Fruit fly (Drosophila melanogaster): ENCODE data around the gene neo.

neo gene

DNA sequence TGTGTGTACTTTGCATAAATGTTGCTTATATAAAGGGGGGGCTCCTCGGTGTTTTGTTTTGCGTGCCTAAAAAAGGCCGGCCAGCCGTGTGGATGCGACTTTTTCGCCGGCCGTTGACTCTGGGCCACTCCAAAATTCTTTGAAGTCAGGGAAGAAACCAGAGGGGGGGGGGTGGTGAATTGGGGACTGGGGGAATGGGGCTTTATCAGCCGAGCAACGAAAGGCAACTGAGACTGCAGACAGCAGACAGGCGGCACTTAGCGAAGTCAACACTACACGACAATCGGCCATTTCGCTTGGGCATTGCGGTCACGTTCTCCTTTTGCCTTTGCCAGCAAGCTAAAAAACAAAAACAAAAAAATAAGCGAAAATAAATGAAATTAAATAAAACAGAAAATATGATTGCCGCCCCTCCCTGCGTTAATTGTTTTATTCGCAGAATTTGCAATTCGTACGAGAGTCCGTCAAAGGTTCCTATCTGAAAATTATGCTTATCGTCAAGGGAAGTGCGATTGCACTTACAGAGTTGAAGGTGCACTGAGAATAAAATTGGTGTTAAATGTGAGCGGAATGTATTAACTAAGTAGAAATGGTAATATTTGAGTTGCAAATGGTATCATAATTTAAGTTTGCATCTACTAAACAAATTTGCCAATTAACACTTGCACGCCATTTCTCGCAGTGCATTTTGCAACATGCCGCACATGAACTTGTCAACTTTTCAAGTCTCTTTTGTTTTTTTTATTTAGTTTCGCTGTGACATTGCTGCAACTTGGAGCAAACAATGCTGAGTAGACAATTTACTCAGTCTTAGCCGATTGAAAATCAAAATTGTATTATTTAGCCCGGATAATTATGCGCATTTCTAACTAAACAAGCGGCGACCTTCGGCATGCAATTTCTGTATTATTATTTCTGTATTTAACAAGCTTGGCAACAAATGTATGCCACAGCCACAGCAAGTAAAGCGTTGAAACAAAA, 32.6 kb upstream of the neo start (continued):
- peak; percentile 43; the same call in 1 of the 2 replicates for TF ChIP-seq Xrp1 (GFP tag; IDR thresholded peaks at IDR 0.05)
- TF ChIP-seq Sox100B (GFP tag; optimal IDR thresholded peaks at IDR 0.05), result no peak
- peak; percentile 80 for TF ChIP-seq sens (GFP tag)
- no peak for TF ChIP-seq btn (GFP tag; optimal IDR thresholded peaks at IDR 0.05)
- TF ChIP-seq Sox102F (GFP tag; optimal IDR thresholded peaks at IDR 0.05), result no peak
- TF ChIP-seq CG13123 (GFP tag; optimal IDR thresholded peaks at IDR 0.05), result no peak
- TF ChIP-seq vvl (GFP tag; IDR thresholded peaks at IDR 0.05), result peak; percentile 66
- no peak for TF ChIP-seq NfI (GFP tag; optimal IDR thresholded peaks at IDR 0.05)
- no peak for TF ChIP-seq CG16815 (GFP tag; optimal IDR thresholded peaks at IDR 0.05)
- TF ChIP-seq seq (GFP tag; IDR thresholded peaks at IDR 0.05), result peak; percentile 36; the same call in 1 of the 2 replicates
- TF ChIP-seq tgo (GFP tag; IDR thresholded peaks at IDR 0.05), result 0 out of 3 replicates have a peak, but pooled peaks have one; percentile 14
- TF ChIP-seq Rx (GFP tag; IDR thresholded peaks at IDR 0.05), result peak; percentile 40; the same call in 1 of the 2 replicates
- TF ChIP-seq sd (tag; optimal IDR thresholded peaks at IDR 0.05), result no peak
- 0 out of 2 replicates have a peak, but pooled peaks have one; percentile 26 for TF ChIP-seq CG14014 (GFP tag; IDR thresholded peaks at IDR 0.05)
- peak; percentile 43 for TF ChIP-seq CG11504 (tag; optimal IDR thresholded peaks at IDR 0.05)
- TF ChIP-seq Aef1 (GFP tag; IDR thresholded peaks at IDR 0.05), result peak; percentile 39; the same call in 1 of the 3 replicates
- TF ChIP-seq Atf6 (GFP tag; IDR thresholded peaks at IDR 0.05), result peak; percentile 26; the same call in 1 of the 2 replicates
- no peak for TF ChIP-seq CG14965 (GFP tag; optimal IDR thresholded peaks at IDR 0.05; ENCODE audit: borderline replicate concordance)

DNA sequence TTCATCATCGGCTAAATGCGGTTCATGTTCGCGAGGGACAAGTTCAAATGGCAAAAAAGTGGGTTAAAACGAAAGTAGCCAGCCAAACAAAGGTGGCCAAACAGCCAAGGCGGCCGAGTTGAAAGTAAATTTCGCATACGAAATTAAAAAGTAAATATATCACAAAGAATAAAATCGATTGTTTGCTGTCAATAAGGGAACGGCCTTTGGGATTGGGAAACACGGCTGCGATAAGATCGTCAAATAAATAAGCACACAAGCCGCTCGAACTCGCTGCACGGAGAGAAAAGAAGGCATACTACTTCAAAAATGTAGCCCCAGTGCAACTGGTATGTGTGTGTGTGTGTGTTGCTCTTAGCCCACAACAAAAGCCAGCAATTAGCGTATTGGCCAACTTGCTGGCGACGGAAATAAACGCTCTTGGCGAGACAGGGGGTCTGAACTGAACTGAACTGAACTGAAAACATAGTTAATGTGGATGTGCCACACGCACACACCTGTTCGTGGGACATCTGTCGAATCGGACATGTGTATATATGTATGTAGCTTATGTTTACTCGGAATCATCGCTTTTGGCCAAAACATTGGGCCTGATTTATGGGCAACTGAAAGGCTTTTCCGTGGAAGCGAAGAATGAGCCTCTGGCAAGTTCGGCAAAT, 30.9 kb upstream of the neo start:
- TF ChIP-seq CG1603 (tag; optimal IDR thresholded peaks at IDR 0.05), result no peak
- TF ChIP-seq CG15269 (tag; optimal IDR thresholded peaks at IDR 0.05), result peak; percentile 11
- TF ChIP-seq bigmax (GFP tag; optimal IDR thresholded peaks at IDR 0.05), result no peak
- TF ChIP-seq E2f1 (GFP tag; IDR thresholded peaks at IDR 0.05), result no peak
- no peak for TF ChIP-seq gfzf (GFP tag; optimal IDR thresholded peaks at IDR 0.05)
- no peak for TF ChIP-seq CG13287 (GFP tag; IDR thresholded peaks at IDR 0.05; ENCODE audit: partially characterized antibody)
- no peak for TF ChIP-seq CG3838 (GFP tag; optimal IDR thresholded peaks at IDR 0.05)
- TF ChIP-seq ems (GFP tag; optimal IDR thresholded peaks at IDR 0.05), result no peak
- TF ChIP-seq p53 (GFP tag; optimal IDR thresholded peaks at IDR 0.05), result no peak
- TF ChIP-seq fd64A (GFP tag; optimal IDR thresholded peaks at IDR 0.05), result no peak
- TF ChIP-seq CG2678 (tag; optimal IDR thresholded peaks at IDR 0.05), result no peak
- no peak for TF ChIP-seq Bgb (GFP tag; IDR thresholded peaks at IDR 0.05; ENCODE audit: partially characterized antibody)
- no peak for TF ChIP-seq seq (GFP tag; IDR thresholded peaks at IDR 0.05)
- peak; percentile 73; the same call in 1 of the 2 replicates for TF ChIP-seq Awh (GFP tag; IDR thresholded peaks at IDR 0.05)
- no peak for TF ChIP-seq E2f2 (GFP tag; IDR thresholded peaks at IDR 0.05)
- no peak for TF ChIP-seq danr (GFP tag; IDR thresholded peaks at IDR 0.05)
- TF ChIP-seq ato (GFP tag; IDR thresholded peaks at IDR 0.05; ENCODE audit: partially characterized antibody), result no peak
- TF ChIP-seq otp (GFP tag; IDR thresholded peaks at IDR 0.05), result 0 out of 3 replicates have a peak, but pooled peaks have one; percentile 16
- no peak for TF ChIP-seq pita (GFP tag; optimal IDR thresholded peaks at IDR 0.05)
- TF ChIP-seq CG17385 (GFP tag; optimal IDR thresholded peaks at IDR 0.05), result no peak
- TF ChIP-seq jigr1 (GFP tag; IDR thresholded peaks at IDR 0.05), result no peak
- no peak for TF ChIP-seq CG8089 (GFP tag; optimal IDR thresholded peaks at IDR 0.05)
- no peak for TF ChIP-seq Bdp1 (GFP tag; optimal IDR thresholded peaks at IDR 0.05)
- TF ChIP-seq CG12219 (GFP tag; optimal IDR thresholded peaks at IDR 0.05), result no peak
- no peak for TF ChIP-seq mld (GFP tag; IDR thresholded peaks at IDR 0.05; ENCODE audit: partially characterized antibody)
- TF ChIP-seq ssp (GFP tag; IDR thresholded peaks at IDR 0.05), result no peak
- no peak for TF ChIP-seq CG11723 (GFP tag; optimal IDR thresholded peaks at IDR 0.05)
- TF ChIP-seq pzg (GFP tag; optimal IDR thresholded peaks at IDR 0.05), result no peak
- TF ChIP-seq sisA (GFP tag; IDR thresholded peaks at IDR 0.05), result no peak
- TF ChIP-seq CG15479 (GFP tag; optimal IDR thresholded peaks at IDR 0.05), result no peak

Data from whole organism, embryonic.